Fruit fly (Drosophila melanogaster) whole organism, embryonic: Measurements from ENCODE around the gene tj.
A peak's percentile ranks its signal among the peaks of the same experiment; 100 is the strongest.

ENCODE experiments used
- Antp ChIP-seq: fragments of 200-800 bp; sonication (Bioruptor generic); optimal IDR thresholded peaks from 3 replicates; lab custom pipeline; 2016; ENCODE audit warnings: missing biosample characterization, missing genetic modification characterization
- Blimp-1 ChIP-seq: fragments of 200-800 bp; sonication (Bioruptor generic); optimal IDR thresholded peaks from 3 replicates; lab custom pipeline; 2018; ENCODE audit warnings: missing biosample characterization, missing genetic modification characterization, mild to moderate bottlenecking, moderate library complexity, missing genetic modification reagents
- CG10209 ChIP-seq: fragments of 200-800 bp; sonication (Bioruptor generic); optimal IDR thresholded peaks from 3 replicates; lab custom pipeline; 2017; ENCODE audit warnings: missing biosample characterization, mild to moderate bottlenecking, missing genetic modification characterization, missing genetic modification reagents
- CG10979 ChIP-seq: fragments of 200-800 bp; sonication (Bioruptor generic); optimal IDR thresholded peaks from 2 replicates; lab custom pipeline; 2018; ENCODE audit warnings: missing biosample characterization, mild to moderate bottlenecking, missing genetic modification characterization, moderate library complexity
- CG11504 ChIP-seq: fragments of 200-800 bp; sonication (Bioruptor generic); optimal IDR thresholded peaks from 3 replicates; lab custom pipeline; 2019; ENCODE audit warnings: missing biosample characterization, mild to moderate bottlenecking, missing genetic modification characterization, moderate library complexity
- CG12071 ChIP-seq: fragments of 200-800 bp; sonication (Bioruptor generic); optimal IDR thresholded peaks from 3 replicates; lab custom pipeline; 2018; ENCODE audit warnings: missing biosample characterization, mild to moderate bottlenecking, missing genetic modification characterization
- CG12391 ChIP-seq: fragments of 200-800 bp; sonication (Bioruptor generic); optimal IDR thresholded peaks from 3 replicates; lab custom pipeline; 2018; ENCODE audit warnings: missing biosample characterization, mild to moderate bottlenecking, missing genetic modification characterization, moderate library complexity
- CG14710 ChIP-seq: fragments of 200-800 bp; sonication (Bioruptor generic); optimal IDR thresholded peaks from 3 replicates; lab custom pipeline; 2019; ENCODE audit warnings: missing biosample characterization, mild to moderate bottlenecking, missing genetic modification characterization, moderate library complexity
- CG15011 ChIP-seq: fragments of 200-800 bp; sonication (Bioruptor generic); optimal IDR thresholded peaks from 3 replicates; lab custom pipeline; 2018; ENCODE audit warnings: missing biosample characterization, mild to moderate bottlenecking, missing genetic modification characterization
- CG18262 ChIP-seq: fragments of 200-800 bp; optimal IDR thresholded peaks from 3 replicates; lab custom pipeline; 2019; ENCODE audit warnings: missing biosample characterization, mild to moderate bottlenecking, missing genetic modification characterization, moderate library complexity
- CG2202 ChIP-seq: fragments of 200-800 bp; sonication (Bioruptor generic); optimal IDR thresholded peaks from 2 replicates; lab custom pipeline; 2018; ENCODE audit warnings: missing biosample characterization, mild to moderate bottlenecking, missing genetic modification characterization
- CG2712 ChIP-seq: fragments of 200-800 bp; optimal IDR thresholded peaks from 3 replicates; lab custom pipeline; 2019; ENCODE audit warnings: missing biosample characterization, mild to moderate bottlenecking, missing genetic modification characterization, moderate library complexity
- CG33213 ChIP-seq: fragments of 200-800 bp; sonication (Bioruptor generic); optimal IDR thresholded peaks from 3 replicates; lab custom pipeline; 2016; ENCODE audit warnings: missing biosample characterization, missing genetic modification characterization
- CG7556 ChIP-seq: fragments of 200-800 bp; sonication (Bioruptor generic); optimal IDR thresholded peaks from 2 replicates; lab custom pipeline; 2017; ENCODE audit warnings: missing biosample characterization, mild to moderate bottlenecking, missing genetic modification characterization
- CG7786 ChIP-seq: fragments of 200-800 bp; sonication (Bioruptor generic); optimal IDR thresholded peaks from 2 replicates; lab custom pipeline; 2016; ENCODE audit warnings: missing biosample characterization, missing genetic modification characterization
- CG7839 ChIP-seq: fragments of 200-800 bp; sonication (Bioruptor generic); optimal IDR thresholded peaks from 3 replicates; lab custom pipeline; 2018; ENCODE audit warnings: missing biosample characterization, mild to moderate bottlenecking, missing genetic modification characterization, moderate library complexity
- CG8089 ChIP-seq: fragments of 200-800 bp; sonication (Bioruptor generic); optimal IDR thresholded peaks from 3 replicates; lab custom pipeline; 2016; ENCODE audit warnings: missing biosample characterization, missing genetic modification characterization
- CG9727 ChIP-seq: fragments of 200-800 bp; sonication (Bioruptor generic); optimal IDR thresholded peaks from 3 replicates; lab custom pipeline; 2017; ENCODE audit warnings: missing biosample characterization, mild to moderate bottlenecking, missing genetic modification characterization
- D ChIP-seq, 2 experiments: fragments of 200-800 bp in 1 of 2; fragments of >200 bp in 1 of 2; sonication (Bioruptor generic) in 1 of 2; optimal IDR thresholded peaks; 2 replicates in 1 of 2; 3 replicates in 1 of 2; lab custom pipeline; 2017; ENCODE audit warnings: mild to moderate bottlenecking in 1 of 2, missing biosample characterization in 1 of 2, missing genetic modification characterization in 1 of 2, missing genetic modification reagents in 1 of 2
- D19A ChIP-seq: fragments of 200-800 bp; optimal IDR thresholded peaks from 3 replicates; lab custom pipeline; 2019; ENCODE audit warnings: missing biosample characterization, mild to moderate bottlenecking, missing genetic modification characterization, moderate library complexity
- Jarid2 ChIP-seq: fragments of 200-800 bp; sonication (Bioruptor generic); optimal IDR thresholded peaks from 3 replicates; lab custom pipeline; 2017; ENCODE audit warnings: mild to moderate bottlenecking, missing biosample characterization, missing genetic modification reagents, missing genetic modification characterization
- Ravus ChIP-seq: fragments of 200-800 bp; sonication (Bioruptor generic); IDR thresholded peaks from 2 replicates; pipeline ENCODE4 v1.3.6; 2022; ENCODE audit warnings: missing biosample characterization, missing genetic modification characterization
- Ssrp ChIP-seq: fragments of 200-800 bp; sonication (Bioruptor generic); optimal IDR thresholded peaks from 2 replicates; lab custom pipeline; 2018; ENCODE audit warnings: missing biosample characterization, mild to moderate bottlenecking, missing genetic modification characterization, moderate library complexity
- abd-A ChIP-seq: fragments of 200-800 bp; sonication (Bioruptor generic); optimal IDR thresholded peaks from 3 replicates; lab custom pipeline; 2019; ENCODE audit warnings: missing biosample characterization, mild to moderate bottlenecking, missing genetic modification characterization, moderate library complexity
- ap ChIP-seq: fragments of 200-800 bp; sonication (Bioruptor generic); IDR thresholded peaks from 2 replicates; pipeline ENCODE4 v1.3.6; 2022; ENCODE audit warnings: missing biosample characterization, missing genetic modification characterization
- ash1 ChIP-seq: fragments of 200-800 bp; sonication (Bioruptor generic); optimal IDR thresholded peaks from 2 replicates; lab custom pipeline; 2018; ENCODE audit warnings: missing biosample characterization, mild to moderate bottlenecking, missing genetic modification characterization
- bigmax ChIP-seq: fragments of 200-800 bp; sonication (Bioruptor generic); optimal IDR thresholded peaks from 2 replicates; lab custom pipeline; 2018; ENCODE audit warnings: missing biosample characterization, mild to moderate bottlenecking, missing genetic modification characterization
- bowl ChIP-seq: fragments of 200-800 bp; sonication (Bioruptor generic); IDR thresholded peaks from 2 replicates; pipeline ENCODE4 v1.3.6; 2022; ENCODE audit warnings: missing biosample characterization, missing genetic modification characterization
- bsh ChIP-seq, 2 experiments: fragments of 200-800 bp; sonication (Bioruptor generic); optimal IDR thresholded peaks; 2 replicates each; lab custom pipeline; 2017 to 2018; ENCODE audit warnings: mild to moderate bottlenecking in 2 of 2, missing biosample characterization in 2 of 2, missing genetic modification characterization in 2 of 2, moderate library complexity in 1 of 2
- dan ChIP-seq: fragments of 200-800 bp; sonication (Bioruptor generic); IDR thresholded peaks from 2 replicates; pipeline ENCODE4 v1.3.6; 2022; ENCODE audit warnings: missing biosample characterization, missing genetic modification characterization
- dmrt11E ChIP-seq: fragments of 200-800 bp; sonication (Bioruptor generic); optimal IDR thresholded peaks from 3 replicates; lab custom pipeline; 2018; ENCODE audit warnings: missing biosample characterization, mild to moderate bottlenecking, missing genetic modification characterization, moderate library complexity
- dysf ChIP-seq: fragments of 200-800 bp; sonication (Bioruptor generic); IDR thresholded peaks from 3 replicates; pipeline ENCODE4 v1.3.6; 2022; ENCODE audit warnings: missing biosample characterization, missing genetic modification characterization
- fd3F ChIP-seq: fragments of 200-800 bp; sonication (Bioruptor generic); optimal IDR thresholded peaks from 2 replicates; lab custom pipeline; 2018; ENCODE audit warnings: missing biosample characterization, mild to moderate bottlenecking, missing genetic modification characterization, moderate library complexity
- gce ChIP-seq: fragments of 200-800 bp; sonication (Bioruptor generic); IDR thresholded peaks from 3 replicates; pipeline ENCODE4 v1.3.6; 2022; ENCODE audit warnings: missing biosample characterization, missing genetic modification characterization
- gcm ChIP-seq: fragments of 200-800 bp; sonication (Bioruptor generic); optimal IDR thresholded peaks from 2 replicates; lab custom pipeline; 2019; ENCODE audit warnings: missing biosample characterization, mild to moderate bottlenecking, missing genetic modification characterization, moderate library complexity
- gem ChIP-seq: fragments of 200-800 bp; sonication (Bioruptor generic); optimal IDR thresholded peaks from 2 replicates; lab custom pipeline; 2019; ENCODE audit warnings: missing biosample characterization, mild to moderate bottlenecking, missing genetic modification characterization, moderate library complexity
- inv ChIP-seq: fragments of 200-800 bp; sonication (Bioruptor generic); IDR thresholded peaks from 2 replicates; pipeline ENCODE4 v1.3.6; 2022; ENCODE audit warnings: missing biosample characterization, missing genetic modification characterization; ENCODE audit not compliant: partially characterized antibody
- jigr1 ChIP-seq: fragments of 200-800 bp; sonication (Bioruptor generic); IDR thresholded peaks from 3 replicates; pipeline ENCODE4 v1.3.6; 2022; ENCODE audit warnings: missing biosample characterization, missing genetic modification characterization
- jing ChIP-seq: fragments of 200-800 bp; sonication (Bioruptor generic); optimal IDR thresholded peaks from 2 replicates; lab custom pipeline; 2018; ENCODE audit warnings: missing biosample characterization, mild to moderate bottlenecking, missing genetic modification characterization
- klu ChIP-seq: fragments of 200-800 bp; sonication (Bioruptor generic); IDR thresholded peaks from 2 replicates; pipeline ENCODE4 v1.3.6; 2022; ENCODE audit warnings: missing biosample characterization, missing genetic modification characterization
- lola ChIP-seq, 3 experiments: fragments of >200 bp in 2 of 3; fragments of 200-800 bp in 1 of 3; sonication (Bioruptor generic) in 1 of 3; optimal IDR thresholded peaks; 2 replicates each; lab custom pipeline; 2017 to 2019; ENCODE audit warnings: missing biosample characterization in 3 of 3, missing genetic modification characterization in 3 of 3, mild to moderate bottlenecking in 1 of 3, moderate library complexity in 1 of 3
- nmo ChIP-seq: fragments of 200-800 bp; sonication (Bioruptor generic); optimal IDR thresholded peaks from 2 replicates; lab custom pipeline; 2018; ENCODE audit warnings: missing biosample characterization, mild to moderate bottlenecking, missing genetic modification characterization, moderate library complexity
- phol ChIP-seq: fragments of 200-800 bp; sonication (Bioruptor generic); optimal IDR thresholded peaks from 3 replicates; lab custom pipeline; 2018; ENCODE audit warnings: missing biosample characterization, mild to moderate bottlenecking, missing genetic modification characterization, moderate library complexity
- run ChIP-seq: fragments of 200-800 bp; sonication (Bioruptor generic); optimal IDR thresholded peaks from 3 replicates; lab custom pipeline; 2018; ENCODE audit warnings: missing biosample characterization, mild to moderate bottlenecking, missing genetic modification characterization
- sens ChIP-seq: fragments of 200-800 bp; sonication (Bioruptor generic); peaks from one replicate; lab custom pipeline; 2016; ENCODE audit warnings: missing biosample characterization, missing genetic modification characterization
- zf30C ChIP-seq: fragments of 200-800 bp; sonication (Bioruptor generic); optimal IDR thresholded peaks from 3 replicates; lab custom pipeline; 2018; ENCODE audit warnings: missing biosample characterization, mild to moderate bottlenecking, missing genetic modification characterization

The tj gene

DNA sequence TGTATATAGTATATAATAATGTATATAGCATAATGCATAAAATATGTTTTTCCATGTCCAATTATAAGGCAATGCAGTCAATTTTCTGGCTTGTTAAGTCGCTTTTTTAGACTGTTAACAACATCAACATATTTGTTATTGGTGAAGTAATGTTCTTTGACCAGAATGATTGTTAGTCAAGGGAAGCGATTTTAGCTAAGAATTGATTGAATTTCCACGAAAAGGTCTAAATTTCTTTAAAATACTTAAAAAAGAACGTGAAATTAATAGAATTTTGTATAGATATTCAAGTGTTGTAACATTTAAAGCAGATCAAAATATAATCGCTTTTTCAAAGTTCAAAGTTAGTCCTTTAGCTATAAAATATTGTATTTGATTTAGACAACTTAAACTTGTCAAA, 662 bp upstream of the tj start (continued):
- no peak for TF ChIP-seq abd-A
- peak; percentile 59 for TF ChIP-seq CG7556 (GFP tag; lab: Kevin White, UChicago)
- TF ChIP-seq jigr1 (GFP tag; lab: Robert Waterston, UW): no peak

DNA sequence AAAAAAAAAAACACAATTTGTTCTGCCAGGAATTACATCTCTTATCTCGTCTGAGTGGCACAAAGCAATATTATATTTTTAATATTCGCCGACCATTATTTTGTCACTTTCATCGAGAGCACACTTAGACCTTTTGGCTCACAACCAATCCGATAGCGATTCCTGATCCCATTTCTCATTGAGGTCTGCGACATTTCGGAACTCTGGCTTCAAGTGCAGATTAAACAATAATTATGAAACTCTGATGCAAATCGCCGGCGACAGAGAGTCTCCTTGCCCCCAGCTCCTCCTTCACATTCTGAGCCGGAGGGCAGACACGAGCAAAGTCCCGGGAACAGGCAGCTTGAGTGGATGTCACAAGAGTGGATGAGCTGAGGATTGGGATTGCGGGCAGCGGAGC, 5.0 kb downstream of the tj start:
- TF ChIP-seq CG10209 (GFP tag; lab: Kevin White, UChicago) (no peak), CG10979 (tag; lab: Kevin White, UChicago) (no peak)
- TF ChIP-seq, all 482 proteins: peak for 0

DNA sequence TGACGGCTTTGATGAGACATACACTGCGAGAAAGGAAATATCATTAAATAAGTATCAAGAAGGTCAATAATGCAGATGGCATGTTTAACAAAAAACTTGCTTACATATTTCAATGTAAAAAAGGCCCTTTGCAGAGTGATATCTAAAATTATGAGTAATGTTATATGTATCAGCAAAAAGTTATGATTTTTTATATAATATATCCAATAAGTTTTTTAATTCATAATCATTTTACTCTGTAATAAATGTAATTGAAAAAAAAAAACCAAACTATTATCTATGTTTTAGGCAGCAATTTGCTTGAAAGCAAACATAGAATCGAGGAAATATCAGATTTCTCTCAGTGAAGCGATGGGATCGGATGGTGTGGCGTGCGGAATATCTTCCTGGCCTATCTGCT, 5.7 kb downstream of the tj start:
- TF ChIP-seq CG18262 (tag; lab: Kevin White, UChicago): peak; percentile 58
- peak; percentile 41 for TF ChIP-seq gem (tag; lab: Kevin White, UChicago)
- TF ChIP-seq CG12391 (tag; lab: Kevin White, UChicago): peak; percentile 1
- peak in 1 of 3 experiments; percentile 48 for TF ChIP-seq lola (GFP tag; optimal IDR thresholded peaks at IDR 0.05; lab: Kevin White, UChicago)
- peak; percentile 30 for TF ChIP-seq nmo
- TF ChIP-seq D19A (tag; lab: Kevin White, UChicago): peak; percentile 7
- no peak for TF ChIP-seq inv (GFP tag; lab: Robert Waterston, UW)
- TF ChIP-seq CG33213 (GFP tag; lab: Kevin White, UChicago): no peak
- peak; percentile 44 for TF ChIP-seq dmrt11E
- peak; percentile 43 for TF ChIP-seq CG2712 (tag; lab: Kevin White, UChicago)
- TF ChIP-seq dan (GFP tag; lab: Robert Waterston, UW): no peak
- peak; percentile 36 for TF ChIP-seq CG9727
- peak in 1 of 2 experiments; percentile 22 for TF ChIP-seq bsh (GFP tag; optimal IDR thresholded peaks at IDR 0.05; lab: Kevin White, UChicago)
- TF ChIP-seq CG15011 (GFP tag; lab: Kevin White, UChicago): no peak
- peak; percentile 54 for TF ChIP-seq CG10979 (tag; lab: Kevin White, UChicago)
- no peak for TF ChIP-seq D (optimal IDR thresholded peaks at IDR 0.05; lab: Kevin White, UChicago)
- peak; percentile 24 for TF ChIP-seq D (GFP tag; optimal IDR thresholded peaks at IDR 0.05; lab: Kevin White, UChicago)
- TF ChIP-seq CG12071 (GFP tag; lab: Kevin White, UChicago): no peak
- no peak for TF ChIP-seq ash1 (GFP tag; lab: Kevin White, UChicago)
- peak; percentile 54 for TF ChIP-seq CG11504
- TF ChIP-seq bowl (GFP tag; lab: Robert Waterston, UW): no peak
- peak; percentile 34 for TF ChIP-seq phol (tag; lab: Kevin White, UChicago)
- peak; percentile 37 for TF ChIP-seq CG14710 (tag; lab: Kevin White, UChicago)
- no peak for TF ChIP-seq bigmax (GFP tag; lab: Kevin White, UChicago)
- no peak for TF ChIP-seq gcm (GFP tag; lab: Kevin White, UChicago)
- TF ChIP-seq CG7839 (tag; lab: Kevin White, UChicago): peak; percentile 28
- peak; percentile 7 for TF ChIP-seq Blimp-1 (GFP tag; lab: Kevin White, UChicago)
- peak; percentile 2 for TF ChIP-seq Ssrp (tag; lab: Kevin White, UChicago)

DNA sequence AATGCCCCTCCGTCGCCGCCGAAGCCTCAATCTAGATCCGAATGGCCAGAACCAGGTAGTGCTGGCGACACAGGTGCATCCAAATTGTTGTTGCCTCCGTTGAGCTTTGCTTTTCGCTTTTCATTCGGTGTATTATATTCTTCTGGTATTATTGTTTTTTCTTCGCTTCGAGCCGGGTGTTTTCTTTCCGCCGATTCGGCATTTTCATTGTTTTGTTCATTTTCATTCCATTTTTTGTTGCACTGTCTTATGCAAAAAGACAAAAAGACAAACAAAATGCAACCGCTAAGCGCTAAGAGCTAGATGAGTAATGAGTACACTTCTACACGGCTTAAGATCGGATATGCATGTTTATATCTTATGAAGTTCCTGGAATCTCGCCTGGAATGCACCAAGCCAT, 8.2 kb downstream of the tj start:
- TF ChIP-seq CG7786 (GFP tag; lab: Kevin White, UChicago) (no peak), klu (GFP tag; lab: Robert Waterston, UW) (no peak), zf30C (GFP tag; lab: Kevin White, UChicago) (no peak), sens (no peak), run (no peak), Ravus (GFP tag; lab: Robert Waterston, UW) (no peak), Antp (GFP tag; lab: Kevin White, UChicago) (no peak), Jarid2 (no peak), gce (no peak), jing (no peak), CG2202 (tag; lab: Kevin White, UChicago) (no peak), ap (GFP tag; lab: Robert Waterston, UW) (no peak), CG8089 (GFP tag; lab: Kevin White, UChicago) (no peak), fd3F (GFP tag; lab: Kevin White, UChicago) (no peak), dysf (GFP tag; lab: Robert Waterston, UW) (no peak), gcm (GFP tag; lab: Kevin White, UChicago) (no peak)
